Fruit fly (Drosophila melanogaster) S2 (cell line): ENCODE data around the gene CG15425.

Experiments
- CG8478 ChIP-seq: fragments of >200 bp; optimal IDR thresholded peaks from 2 replicates; lab custom pipeline; 2018
- CTCF ChIP-seq, 2 experiments: fragments of >200 bp; optimal IDR thresholded peaks; 2 replicates each; lab custom pipeline; 2018

Gene CG15425

DNA sequence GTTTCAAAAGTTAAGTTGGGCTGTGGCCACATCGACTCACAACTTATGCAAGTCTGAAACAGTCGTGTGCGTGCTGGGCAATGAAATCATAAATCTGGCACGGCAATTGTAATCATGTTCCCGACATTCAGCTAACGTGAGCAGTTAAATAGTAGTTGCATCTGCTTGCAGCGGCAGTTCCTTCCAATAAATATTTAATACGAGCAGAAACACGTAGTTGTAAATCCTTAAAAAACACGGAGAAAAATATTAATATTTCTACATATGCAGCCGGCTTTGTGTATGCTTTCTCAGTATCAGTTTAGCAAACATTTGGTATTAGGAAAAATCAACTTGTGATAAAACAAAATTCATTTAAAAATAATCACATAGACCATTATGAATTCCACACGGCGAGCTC lies at the start of gene CG15425:
CG15425 (plus strand) TSS at position 301 of the 400 bp plus-strand sequence.
- TF ChIP-seq CG8478 (lab: Kevin White, UChicago) (no peak), CTCF (optimal IDR thresholded peaks at IDR 0.05; lab: Kevin White, UChicago) (no peak)

DNA sequence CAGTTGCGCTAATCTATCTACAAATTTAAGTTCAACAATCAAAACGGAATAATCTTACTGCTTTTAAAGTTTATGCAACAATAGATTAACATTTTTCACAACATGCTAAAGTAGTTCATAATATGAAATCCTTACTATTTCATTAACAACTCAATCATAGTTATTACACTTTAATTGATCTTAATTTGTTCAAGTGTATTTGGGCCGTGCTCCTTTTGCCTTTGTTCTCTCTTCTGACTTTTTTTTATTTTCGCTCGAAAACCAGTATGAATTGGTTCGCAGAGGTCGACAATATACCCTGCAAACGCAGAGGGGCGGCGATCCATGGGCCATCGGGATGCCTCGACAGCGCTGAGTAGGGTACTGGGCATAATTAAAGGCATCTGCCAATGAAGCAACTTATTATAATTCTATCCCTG lies 46.0 kb upstream of the CG15425 start:
- no peak for TF ChIP-seq CG8478 (lab: Kevin White, UChicago)
- TF ChIP-seq CTCF (optimal IDR thresholded peaks at IDR 0.05; lab: Kevin White, UChicago) = no peak

DNA sequence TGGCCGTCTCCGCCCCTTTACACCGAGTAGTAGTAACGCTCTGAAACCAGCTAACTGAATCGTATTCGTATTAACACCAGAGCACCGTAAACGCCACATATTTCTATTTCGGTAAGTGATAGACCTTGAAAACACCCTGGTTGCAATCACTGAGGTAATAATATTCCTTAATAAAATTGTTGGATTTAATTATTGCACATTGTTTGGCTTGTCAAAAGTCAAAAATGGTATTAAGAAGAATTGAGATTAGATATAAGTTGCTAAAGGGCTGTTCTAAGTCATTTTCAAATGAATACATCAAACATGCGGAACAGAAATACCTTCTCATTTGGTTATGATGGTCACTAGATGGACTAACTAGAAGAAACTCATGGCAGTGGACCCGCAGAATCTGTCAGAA lies 38.6 kb upstream of the CG15425 start:
- TF ChIP-seq CG8478 (lab: Kevin White, UChicago) = no peak
- TF ChIP-seq CTCF (optimal IDR thresholded peaks at IDR 0.05; lab: Kevin White, UChicago) = no peak

- TF ChIP-seq CTCF (optimal IDR thresholded peaks at IDR 0.05; lab: Kevin White, UChicago) = no peak
- TF ChIP-seq CG8478 (lab: Kevin White, UChicago) = no peak
These were observed 35.9 kb upstream of the CG15425 start, which contains the start of gene ft for dm6 chr2L:4221354-4222001. Gene ft, minus strand, starts transcription at chr2L:4221796.

DNA sequence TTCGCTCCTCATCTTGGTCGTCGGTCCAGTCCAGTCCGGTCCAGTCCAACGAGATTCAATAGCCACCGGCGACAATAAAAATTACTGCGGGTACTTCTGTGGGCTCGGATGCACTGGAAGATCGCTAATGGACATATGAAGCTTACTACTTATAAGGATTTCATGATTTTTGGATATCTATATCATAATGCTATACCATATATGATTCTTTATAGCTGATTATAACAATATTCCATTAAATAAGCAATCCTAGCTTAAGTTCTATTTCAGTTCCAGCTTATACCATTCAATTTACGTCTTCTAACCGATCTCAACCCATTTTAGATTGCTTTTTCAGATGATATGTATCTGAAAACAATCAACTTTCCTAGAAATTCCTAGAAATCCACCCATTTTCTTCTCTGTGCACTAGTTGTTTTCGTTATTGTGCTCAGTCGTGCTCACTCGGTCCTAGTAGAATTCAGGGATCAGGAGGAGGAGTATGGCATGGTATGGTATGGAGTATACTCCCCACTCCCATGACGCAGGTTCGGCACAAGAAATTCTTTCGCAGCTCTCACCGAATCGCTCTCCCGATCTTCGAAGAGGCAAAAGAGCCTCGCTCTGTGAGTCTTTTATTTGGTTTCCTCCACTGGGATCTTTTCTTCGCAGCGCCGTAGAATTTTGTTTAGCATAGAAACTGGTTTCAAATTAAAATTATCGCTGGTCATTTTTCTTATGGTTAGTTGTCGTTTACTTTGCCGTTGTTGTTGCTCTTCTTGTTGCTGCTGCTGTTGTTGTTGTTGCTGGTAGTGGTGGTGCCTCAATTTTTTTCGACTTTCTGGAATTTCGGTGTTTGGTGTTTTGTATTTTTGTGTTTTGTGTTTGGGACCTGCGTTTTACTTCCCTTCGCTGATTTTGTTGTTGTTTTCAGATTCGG lies 35.1 kb upstream of the CG15425 start:
- TF ChIP-seq CG8478 (lab: Kevin White, UChicago) (no peak), CTCF (optimal IDR thresholded peaks at IDR 0.05; lab: Kevin White, UChicago) (no peak)

- TF ChIP-seq CTCF (optimal IDR thresholded peaks at IDR 0.05; lab: Kevin White, UChicago) (no peak), CG8478 (lab: Kevin White, UChicago) (no peak)
These were observed 34.5 kb upstream of the CG15425 start for dm6 chr2L:4222921-4223279.

DNA sequence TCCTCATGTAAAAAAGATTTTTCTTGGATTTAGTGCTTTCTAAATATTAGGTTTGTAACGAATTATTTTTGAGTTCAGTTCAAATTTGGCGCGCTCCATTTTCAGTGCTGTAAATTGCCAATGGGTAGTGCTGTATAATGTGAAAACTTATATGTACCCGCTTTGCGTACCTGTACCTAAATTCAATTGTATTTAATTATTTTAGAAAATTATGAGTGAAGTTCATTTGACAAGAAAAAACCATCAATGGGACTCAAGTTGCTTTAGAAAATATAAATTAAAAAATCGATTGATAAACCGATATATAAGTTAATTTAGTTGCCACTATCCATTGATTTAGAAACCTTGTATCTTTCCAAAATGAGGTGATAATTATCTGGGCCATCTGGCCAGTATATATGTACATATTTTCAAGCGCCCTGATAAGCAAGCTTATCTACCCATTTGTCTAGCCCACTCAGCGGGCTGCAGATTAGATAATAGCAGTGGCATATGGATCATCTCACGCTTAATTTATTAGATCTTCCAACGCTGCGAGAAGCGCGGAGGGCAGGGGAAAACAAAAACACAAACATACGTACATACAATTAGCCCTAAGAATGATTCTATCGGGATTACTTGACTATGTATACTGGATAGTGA lies 33.1 kb upstream of the CG15425 start:
- TF ChIP-seq CG8478 (lab: Kevin White, UChicago) = no peak
- no peak for TF ChIP-seq CTCF (optimal IDR thresholded peaks at IDR 0.05; lab: Kevin White, UChicago)

DNA sequence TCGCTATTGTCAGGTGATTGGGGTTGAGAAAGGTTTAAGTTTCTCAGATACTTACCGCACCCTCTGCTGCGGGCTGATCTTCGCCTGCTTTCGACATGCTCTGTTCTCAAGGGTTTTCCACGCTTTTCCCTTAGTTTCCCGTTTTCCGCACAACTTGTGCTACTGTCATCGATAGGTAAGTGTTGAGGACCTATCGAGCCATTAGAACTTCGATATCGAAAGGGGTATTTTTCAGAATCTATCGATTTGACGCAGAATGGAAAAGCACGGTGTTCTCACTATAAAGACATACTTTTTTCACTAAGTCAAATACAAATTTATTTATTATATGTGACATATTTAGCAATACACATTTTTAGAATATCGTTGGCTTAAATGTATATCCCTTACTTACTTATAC lies 30.6 kb upstream of the CG15425 start, which contains the start of gene CG3702:
CG3702 (minus strand) TSS at position 306 of the 400 bp plus-strand sequence.
- TF ChIP-seq CG8478 (lab: Kevin White, UChicago) (no peak), CTCF (optimal IDR thresholded peaks at IDR 0.05; lab: Kevin White, UChicago) (peak in 1 of 2 experiments; percentile 2)

DNA sequence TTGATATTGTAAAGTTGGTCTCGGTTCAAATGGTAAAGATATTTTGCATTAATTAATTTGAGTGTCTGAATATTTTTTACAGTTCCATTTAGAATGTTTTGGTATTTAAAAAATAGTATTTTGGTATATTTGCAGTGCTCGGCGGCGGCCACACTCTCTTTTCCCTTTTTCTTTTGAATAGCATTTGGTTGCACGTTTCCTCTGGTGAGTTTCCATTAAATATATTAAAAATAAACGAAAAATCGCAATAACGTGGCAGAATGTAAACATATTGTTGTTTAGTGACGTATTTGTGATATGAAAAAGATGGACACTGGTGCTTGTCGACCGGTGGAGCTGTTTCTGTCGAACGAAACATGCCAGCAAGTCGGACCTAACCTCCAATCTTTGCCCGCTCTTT lies 29.8 kb upstream of the CG15425 start, which contains the start of gene RpL40:
RpL40 (plus strand) TSS at position 154 of the 400 bp plus-strand sequence.
- TF ChIP-seq CG8478 (lab: Kevin White, UChicago) (no peak), CTCF (optimal IDR thresholded peaks at IDR 0.05; lab: Kevin White, UChicago) (no peak)

DNA sequence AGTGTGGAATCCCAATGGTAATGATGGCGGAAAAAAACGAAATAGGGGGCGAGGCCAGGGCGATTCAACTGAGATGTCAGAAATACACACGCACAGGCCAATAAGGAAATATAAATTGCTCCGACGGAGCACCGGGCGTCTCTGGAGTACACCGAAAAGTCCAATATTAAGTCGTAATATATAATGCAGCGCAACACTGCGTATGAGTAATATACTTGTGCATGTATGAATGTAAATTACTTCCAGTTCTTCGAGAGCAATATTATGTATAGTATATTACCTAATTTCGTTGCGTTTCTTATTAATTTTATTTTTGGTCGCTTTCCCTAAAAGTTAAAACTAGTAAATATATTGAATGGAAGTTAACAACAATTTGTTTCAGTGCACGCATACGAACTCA lies 26.8 kb upstream of the CG15425 start:
- TF ChIP-seq CG8478 (lab: Kevin White, UChicago) (no peak), CTCF (optimal IDR thresholded peaks at IDR 0.05; lab: Kevin White, UChicago) (no peak)

DNA sequence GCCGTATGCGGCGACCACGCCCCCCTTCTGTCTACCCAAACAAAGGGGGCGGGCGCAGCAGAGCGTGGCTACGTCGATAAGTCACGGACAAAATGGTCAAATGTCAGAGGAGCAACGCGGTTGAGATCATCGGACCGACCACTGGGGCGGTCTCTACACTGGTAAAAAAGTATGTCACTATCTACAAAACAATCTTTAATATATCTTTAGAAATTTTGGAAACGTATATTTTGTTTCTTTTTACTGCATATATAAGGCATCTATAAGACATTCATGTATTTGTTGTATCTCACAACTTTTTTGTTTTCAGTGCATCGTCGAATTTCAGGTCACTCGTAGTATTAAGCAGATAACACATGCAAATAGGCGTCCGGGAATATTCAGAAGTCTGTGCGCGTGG lies 15.9 kb upstream of the CG15425 start:
- TF ChIP-seq CG8478 (lab: Kevin White, UChicago) (no peak), CTCF (optimal IDR thresholded peaks at IDR 0.05; lab: Kevin White, UChicago) (no peak)

- TF ChIP-seq CG8478 (lab: Kevin White, UChicago) = no peak
- TF ChIP-seq CTCF (optimal IDR thresholded peaks at IDR 0.05; lab: Kevin White, UChicago) = no peak
These were observed 11.0 kb upstream of the CG15425 start for dm6 chr2L:4246376-4246775.

DNA sequence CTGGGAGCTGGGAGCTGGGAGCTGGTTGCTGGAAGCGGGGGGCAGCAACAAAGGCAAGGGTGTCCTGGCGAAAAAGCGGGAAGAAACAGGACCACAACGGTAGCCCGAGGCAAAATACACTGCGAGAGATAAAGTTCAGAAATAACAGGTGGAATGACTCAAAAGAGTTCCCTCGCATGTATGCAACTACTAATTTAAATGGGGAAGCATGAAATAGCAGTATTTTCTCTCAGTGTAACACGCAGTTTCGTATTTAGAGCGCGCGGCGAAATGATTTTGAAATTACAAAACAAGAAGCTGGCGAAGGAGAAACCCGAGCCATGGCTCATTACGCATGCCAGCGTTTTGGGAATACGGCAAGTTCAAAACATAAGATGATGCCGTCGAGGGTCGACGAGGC lies 9.1 kb upstream of the CG15425 start:
- no peak for TF ChIP-seq CG8478 (lab: Kevin White, UChicago)
- TF ChIP-seq CTCF (optimal IDR thresholded peaks at IDR 0.05; lab: Kevin White, UChicago) = no peak

- no peak for TF ChIP-seq CTCF (optimal IDR thresholded peaks at IDR 0.05; lab: Kevin White, UChicago)
- no peak for TF ChIP-seq CG8478 (lab: Kevin White, UChicago)
These were observed 4.4 kb upstream of the CG15425 start for dm6 chr2L:4252832-4253473.
